Fruit fly (Drosophila melanogaster) whole organism, adult: ENCODE measurements around the gene CG10638.

Source experiments
- CG11617 ChIP-seq: fragments of 200-800 bp; sonication (Bioruptor generic); optimal IDR thresholded peaks from 2 replicates; lab custom pipeline; 2017; ENCODE audit warnings: mild to moderate bottlenecking, missing biosample characterization, missing genetic modification reagents, missing genetic modification characterization
- CG12768 ChIP-seq: fragments of 200-800 bp; sonication (Bioruptor generic); optimal IDR thresholded peaks from 2 replicates; lab custom pipeline; 2017; ENCODE audit warnings: missing biosample characterization, missing genetic modification characterization, mild to moderate bottlenecking, moderate library complexity, missing genetic modification reagents
- CG14711 ChIP-seq: fragments of 200-800 bp; sonication (Bioruptor generic); optimal IDR thresholded peaks from 2 replicates; lab custom pipeline; 2018; ENCODE audit warnings: missing biosample characterization, mild to moderate bottlenecking, missing genetic modification characterization, moderate library complexity
- Hr96 ChIP-seq: fragments of 200-800 bp; sonication (Bioruptor generic); optimal IDR thresholded peaks from 2 replicates; lab custom pipeline; 2016; ENCODE audit warnings: missing biosample characterization, missing genetic modification characterization
- Mnt ChIP-seq: fragments of 200-800 bp; sonication (Bioruptor generic); optimal IDR thresholded peaks from 2 replicates; lab custom pipeline; 2016; ENCODE audit warnings: missing biosample characterization, mild to moderate bottlenecking, missing genetic modification characterization
- cnc ChIP-seq, 2 experiments: fragments of >200 bp; optimal IDR thresholded peaks; 2 replicates each; lab custom pipeline; 2017
- kay ChIP-seq: fragments of 200-800 bp; sonication (Bioruptor generic); peaks from one replicate; lab custom pipeline; 2016; ENCODE audit warnings: missing biosample characterization, missing genetic modification characterization, borderline replicate concordance
- ovo ChIP-seq: fragments of 200-800 bp; sonication (Bioruptor generic); optimal IDR thresholded peaks from 2 replicates; lab custom pipeline; 2016; ENCODE audit warnings: missing biosample characterization, missing genetic modification characterization

DNA sequence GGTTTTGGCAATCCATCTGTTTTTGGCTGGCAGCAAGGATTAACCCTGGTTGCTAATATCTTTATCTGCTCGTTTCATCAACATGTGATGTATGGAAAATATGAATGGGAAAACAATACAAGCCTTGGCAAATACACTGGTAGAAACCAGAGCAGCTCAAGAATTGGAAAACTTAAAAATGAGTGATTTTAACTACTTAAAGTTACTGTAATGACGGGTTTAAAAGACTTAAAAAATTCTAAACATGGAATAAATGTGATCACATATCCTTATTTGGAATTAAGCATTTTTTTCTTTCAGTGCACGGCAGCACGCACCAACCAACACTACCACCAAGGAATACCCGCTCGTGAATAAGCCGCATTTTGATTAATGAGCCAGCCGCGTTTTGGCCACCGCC, 35.9 kb downstream of the CG10638 start:
- TF ChIP-seq Mnt (no peak), CG12768 (GFP tag; lab: Kevin White, UChicago) (no peak), Hr96 (GFP tag; lab: Kevin White, UChicago) (no peak), ovo (no peak), CG11617 (GFP tag; lab: Kevin White, UChicago) (no peak), kay (GFP tag; lab: Kevin White, UChicago) (no peak), CG14711 (no peak), cnc (optimal IDR thresholded peaks at IDR 0.05; lab: Kevin White, UChicago) (no peak)
